Worm (Caenorhabditis elegans) whole organism, early embryonic: ENCODE measurements around the gene sra-7.

Source experiments
- B0310.2 ChIP-seq: sonication (generic microtip); optimal IDR thresholded peaks from 2 replicates; lab custom pipeline; 2016; ENCODE audit warnings: mild to moderate bottlenecking, missing genetic modification characterization, missing compliant biosample characterization
- F13C5.2 ChIP-seq: sonication (generic microtip); optimal IDR thresholded peaks from 2 replicates; lab custom pipeline; 2017; ENCODE audit warnings: mild to moderate bottlenecking, missing genetic modification characterization, inconsistent platforms, missing compliant biosample characterization
- aly-1 ChIP-seq: sonication (generic microtip); optimal IDR thresholded peaks from 2 replicates; lab custom pipeline; 2016; ENCODE audit warnings: missing genetic modification characterization, missing compliant biosample characterization
- ama-1 ChIP-seq: fragments of 150-350 bp; optimal IDR thresholded peaks from 2 replicates; lab custom pipeline; 2014
- ceh-13 ChIP-seq: fragments of 200-800 bp; sonication (Bioruptor generic); optimal IDR thresholded peaks from 2 replicates; lab custom pipeline; 2018; ENCODE audit warnings: mild to moderate bottlenecking, missing genetic modification characterization, missing compliant biosample characterization
- ceh-36 ChIP-seq: sonication (generic microtip); optimal IDR thresholded peaks from 2 replicates; lab custom pipeline; 2016; ENCODE audit warnings: missing genetic modification characterization, inconsistent platforms, missing compliant biosample characterization
- ets-7 ChIP-seq: sonication (generic microtip); optimal IDR thresholded peaks from 2 replicates; lab custom pipeline; 2016; ENCODE audit warnings: missing genotype, missing genetic modification characterization, missing compliant biosample characterization
- flt-1 ChIP-seq: fragments of 200-800 bp; sonication (Bioruptor generic); IDR thresholded peaks from 2 replicates; pipeline ENCODE4 v1.3.6; 2022; ENCODE audit warnings: missing genetic modification characterization, missing compliant biosample characterization
- hmbx-1 ChIP-seq: sonication (generic microtip); optimal IDR thresholded peaks from 2 replicates; lab custom pipeline; 2016; ENCODE audit warnings: mild to moderate bottlenecking, missing genetic modification characterization, missing compliant biosample characterization
- hmg-4 ChIP-seq: fragments of 200-800 bp; sonication (Bioruptor generic); optimal IDR thresholded peaks from 2 replicates; lab custom pipeline; 2018; ENCODE audit warnings: mild to moderate bottlenecking, missing genetic modification characterization, missing compliant biosample characterization
- hnd-1 ChIP-seq: sonication (generic microtip); optimal IDR thresholded peaks from 2 replicates; lab custom pipeline; 2016; ENCODE audit warnings: missing genetic modification characterization, missing compliant biosample characterization
- pes-1 ChIP-seq: fragments of 200-800 bp; sonication (Bioruptor generic); IDR thresholded peaks from 2 replicates; pipeline ENCODE4 v1.3.6; 2022; ENCODE audit warnings: missing genetic modification reagents, missing genetic modification characterization, missing compliant biosample characterization
- scrt-1 ChIP-seq: fragments of 200-800 bp; sonication (Bioruptor generic); IDR thresholded peaks from 2 replicates; pipeline ENCODE4 v1.3.6; 2022; ENCODE audit warnings: missing genetic modification characterization, missing compliant biosample characterization
- sea-1 ChIP-seq: fragments of 200-800 bp; sonication (Bioruptor generic); conservative IDR thresholded peaks from 2 replicates; pipeline ENCODE4 v1.3.6; 2022; ENCODE audit warnings: missing genetic modification characterization, missing compliant biosample characterization
- tbx-11 ChIP-seq: fragments of 200-800 bp; sonication (Bioruptor generic); IDR thresholded peaks from 2 replicates; pipeline ENCODE4 v1.3.6; 2022; ENCODE audit warnings: missing genetic modification characterization, missing compliant biosample characterization
- tbx-37 ChIP-seq: fragments of 200-800 bp; sonication (Bioruptor generic); conservative IDR thresholded peaks from 2 replicates; pipeline ENCODE4 v1.3.6; 2022; ENCODE audit warnings: missing genetic modification reagents, missing genetic modification characterization, missing compliant biosample characterization
- tra-4 ChIP-seq: sonication (generic microtip); optimal IDR thresholded peaks from 2 replicates; lab custom pipeline; 2017; ENCODE audit warnings: missing genetic modification characterization, missing compliant biosample characterization

sra-7 gene

ce11 chrII:9540723-9541122 lies 3.8 kb upstream of the sra-7 start, which contains the start of gene sra-3:
Gene sra-3, minus strand, starts transcription at chrII:9540823.
- no peak for TF ChIP-seq sea-1
- no peak for TF ChIP-seq pes-1 (GFP tag; lab: Robert Waterston, UW)

ce11 chrII:9542785-9543184 lies 1.7 kb upstream of the sra-7 start, which contains the start of gene sra-4:
Gene sra-4, minus strand, starts transcription at chrII:9542885.
- TF ChIP-seq scrt-1 (GFP tag; lab: Robert Waterston, UW) (no peak), ceh-36 (tag; lab: Kevin White, UChicago) (no peak)

ce11 chrII:9550718-9551117 lies 6.2 kb downstream of the sra-7 start, which contains the start of gene sra-6:
Gene sra-6, minus strand, starts transcription at chrII:9550818.
- no peak for TF ChIP-seq sea-1
- no peak for TF ChIP-seq ama-1 (lab: Kevin White, UChicago)
- TF ChIP-seq ceh-36 (tag; lab: Kevin White, UChicago), result no peak
- no peak for TF ChIP-seq hnd-1 (tag; lab: Kevin White, UChicago)
- TF ChIP-seq flt-1 (GFP tag; lab: Robert Waterston, UW), result no peak
- no peak for TF ChIP-seq tra-4 (tag; lab: Kevin White, UChicago)
- TF ChIP-seq scrt-1 (GFP tag; lab: Robert Waterston, UW), result no peak
- TF ChIP-seq B0310.2 (tag; lab: Kevin White, UChicago), result no peak
- TF ChIP-seq hmg-4, result no peak
- no peak for TF ChIP-seq hmbx-1 (tag; lab: Kevin White, UChicago)
- no peak for TF ChIP-seq tbx-11
- no peak for TF ChIP-seq aly-1 (tag; lab: Kevin White, UChicago)
- TF ChIP-seq ceh-13 (GFP tag; lab: Kevin White, UChicago), result no peak
- no peak for TF ChIP-seq pes-1 (GFP tag; lab: Robert Waterston, UW)
- TF ChIP-seq F13C5.2, result no peak
- TF ChIP-seq ets-7 (tag; lab: Kevin White, UChicago), result no peak
- no peak for TF ChIP-seq tbx-37 (GFP tag; lab: Robert Waterston, UW)

ce11 chrII:9551536-9551935 lies 7.0 kb downstream of the sra-7 start, which contains the start of gene F35H8.12:
Gene F35H8.12, plus strand, starts transcription at chrII:9551836.
- TF ChIP-seq F13C5.2 (no peak), scrt-1 (GFP tag; lab: Robert Waterston, UW) (no peak), hmbx-1 (tag; lab: Kevin White, UChicago) (no peak), ets-7 (tag; lab: Kevin White, UChicago) (no peak), tra-4 (tag; lab: Kevin White, UChicago) (no peak), hnd-1 (tag; lab: Kevin White, UChicago) (no peak), B0310.2 (tag; lab: Kevin White, UChicago) (no peak), hmg-4 (no peak), aly-1 (tag; lab: Kevin White, UChicago) (no peak), tbx-37 (GFP tag; lab: Robert Waterston, UW) (no peak)

ce11 chrII:9553179-9553578 lies 8.7 kb downstream of the sra-7 start, which contains the start of gene F35H8.1:
Gene F35H8.1, minus strand, starts transcription at chrII:9553279.
- no peak for TF ChIP-seq ceh-13 (GFP tag; lab: Kevin White, UChicago)
- no peak for TF ChIP-seq hmg-4
- TF ChIP-seq pes-1 (GFP tag; lab: Robert Waterston, UW), result no peak
- no peak for TF ChIP-seq F13C5.2
- no peak for TF ChIP-seq tra-4 (tag; lab: Kevin White, UChicago)
- TF ChIP-seq sea-1, result no peak
- no peak for TF ChIP-seq ceh-36 (tag; lab: Kevin White, UChicago)
- TF ChIP-seq B0310.2 (tag; lab: Kevin White, UChicago), result no peak

- TF ChIP-seq hmg-4 (no peak), hmbx-1 (tag; lab: Kevin White, UChicago) (no peak), ama-1 (lab: Kevin White, UChicago) (no peak), B0310.2 (tag; lab: Kevin White, UChicago) (no peak)
Measured at ce11 chrII:9554925-9555553, 10.6 kb downstream of the sra-7 start, which contains the start of gene F35H8.2. Gene F35H8.2, plus strand, starts transcription at chrII:9555503.

ce11 chrII:9556582-9556981 lies 12.1 kb downstream of the sra-7 start:
- TF ChIP-seq hnd-1 (tag; lab: Kevin White, UChicago), result no peak
- TF ChIP-seq tbx-37 (GFP tag; lab: Robert Waterston, UW), result no peak
- no peak for TF ChIP-seq ceh-13 (GFP tag; lab: Kevin White, UChicago)
- TF ChIP-seq ama-1 (lab: Kevin White, UChicago), result no peak
- TF ChIP-seq ceh-36 (tag; lab: Kevin White, UChicago), result no peak
- TF ChIP-seq pes-1 (GFP tag; lab: Robert Waterston, UW), result no peak
- TF ChIP-seq sea-1, result no peak
- TF ChIP-seq tra-4 (tag; lab: Kevin White, UChicago), result no peak
- TF ChIP-seq aly-1 (tag; lab: Kevin White, UChicago), result no peak
- TF ChIP-seq hmbx-1 (tag; lab: Kevin White, UChicago), result no peak
- no peak for TF ChIP-seq B0310.2 (tag; lab: Kevin White, UChicago)
- TF ChIP-seq F13C5.2, result no peak
- no peak for TF ChIP-seq ets-7 (tag; lab: Kevin White, UChicago)
- no peak for TF ChIP-seq scrt-1 (GFP tag; lab: Robert Waterston, UW)
- TF ChIP-seq flt-1 (GFP tag; lab: Robert Waterston, UW), result no peak
- no peak for TF ChIP-seq hmg-4
- no peak for TF ChIP-seq tbx-11
